Worm (Caenorhabditis elegans) whole organism, L4/young adult: ENCODE data around the gene srg-20.
"Not testable (repeated sequence)": the region's sequence is repeated elsewhere in the genome, so short reads cannot be mapped to it uniquely, and the experiment has no call there.

Source experiments
- W03F9.2 ChIP-seq: fragments of 150-350 bp; optimal IDR thresholded peaks from 2 replicates; lab custom pipeline; 2014; ENCODE audit warnings: missing biosample characterization, missing genetic modification characterization
- dao-5 ChIP-seq: sonication (generic microtip); optimal IDR thresholded peaks from 2 replicates; lab custom pipeline; 2016; ENCODE audit warnings: missing genotype, missing genetic modification characterization, moderate library complexity, missing compliant biosample characterization
- him-1 ChIP-seq: sonication (generic microtip); optimal IDR thresholded peaks from 2 replicates; lab custom pipeline; 2016; ENCODE audit warnings: missing genotype, missing genetic modification reagents, missing genetic modification characterization, missing compliant biosample characterization

Gene srg-20

ce11 chrII:1636392-1636791 lies at the start of gene srg-20:
srg-20 (plus strand) TSS chrII:1636692.
- TF ChIP-seq him-1 (tag; lab: Kevin White, UChicago); dao-5 (tag; lab: Kevin White, UChicago); W03F9.2: not testable (repeated sequence)

ce11 chrII:1589845-1590244 lies 46.6 kb upstream of the srg-20 start, which contains the start of gene T07H3.7:
T07H3.7 (minus strand) TSS chrII:1589945.
- TF ChIP-seq dao-5 (tag; lab: Kevin White, UChicago) (no peak), W03F9.2 (no peak), him-1 (tag; lab: Kevin White, UChicago) (no peak)

- TF ChIP-seq W03F9.2: no peak
- TF ChIP-seq dao-5 (tag; lab: Kevin White, UChicago): no peak
- no peak for TF ChIP-seq him-1 (tag; lab: Kevin White, UChicago)
Measured at ce11 chrII:1595137-1595536, 41.4 kb upstream of the srg-20 start, which contains the start of gene clec-20. clec-20 (minus strand) TSS chrII:1595237.

- TF ChIP-seq dao-5 (tag; lab: Kevin White, UChicago) (no peak), him-1 (tag; lab: Kevin White, UChicago) (no peak), W03F9.2 (no peak)
Measured at ce11 chrII:1597101-1598088, 39.1 kb upstream of the srg-20 start, which contains the start of gene bath-46. bath-46 (plus strand) TSS chrII:1597906.

- no peak for TF ChIP-seq W03F9.2
- no peak for TF ChIP-seq dao-5 (tag; lab: Kevin White, UChicago)
- TF ChIP-seq him-1 (tag; lab: Kevin White, UChicago): no peak
Measured at ce11 chrII:1600661-1601060, 35.8 kb upstream of the srg-20 start, which contains the start of gene bath-26. bath-26 (minus strand) TSS chrII:1600761.

- TF ChIP-seq W03F9.2 (no peak), dao-5 (tag; lab: Kevin White, UChicago) (no peak), him-1 (tag; lab: Kevin White, UChicago) (no peak)
Measured at ce11 chrII:1601507-1601906, 35.0 kb upstream of the srg-20 start, which contains the start of gene bath-47. bath-47 (plus strand) TSS chrII:1601811.

ce11 chrII:1603049-1603448 lies 33.4 kb upstream of the srg-20 start:
- TF ChIP-seq W03F9.2 (no peak), dao-5 (tag; lab: Kevin White, UChicago) (no peak), him-1 (tag; lab: Kevin White, UChicago) (no peak)

- TF ChIP-seq W03F9.2 (no peak), dao-5 (tag; lab: Kevin White, UChicago) (no peak), him-1 (tag; lab: Kevin White, UChicago) (no peak)
Measured at ce11 chrII:1605010-1605409, 31.5 kb upstream of the srg-20 start.

ce11 chrII:1606079-1606478 lies 30.4 kb upstream of the srg-20 start, which contains the start of gene bath-33:
bath-33 (minus strand) TSS chrII:1606179.
- no peak for TF ChIP-seq W03F9.2
- TF ChIP-seq dao-5 (tag; lab: Kevin White, UChicago): no peak
- no peak for TF ChIP-seq him-1 (tag; lab: Kevin White, UChicago)

- TF ChIP-seq W03F9.2 (no peak), dao-5 (tag; lab: Kevin White, UChicago) (no peak), him-1 (tag; lab: Kevin White, UChicago) (no peak)
Measured at ce11 chrII:1607575-1607974, 28.9 kb upstream of the srg-20 start.

ce11 chrII:1608915-1609314 lies 27.6 kb upstream of the srg-20 start:
- TF ChIP-seq him-1 (tag; lab: Kevin White, UChicago) (no peak), dao-5 (tag; lab: Kevin White, UChicago) (no peak)

- no peak for TF ChIP-seq him-1 (tag; lab: Kevin White, UChicago)
- no peak for TF ChIP-seq dao-5 (tag; lab: Kevin White, UChicago)
- TF ChIP-seq W03F9.2: no peak
Measured at ce11 chrII:1610630-1611029, 25.9 kb upstream of the srg-20 start, which contains the start of gene fbxa-163. fbxa-163 (minus strand) TSS chrII:1610730.

- no peak for TF ChIP-seq dao-5 (tag; lab: Kevin White, UChicago)
- no peak for TF ChIP-seq W03F9.2
- TF ChIP-seq him-1 (tag; lab: Kevin White, UChicago): no peak
Measured at ce11 chrII:1613972-1614371, 22.5 kb upstream of the srg-20 start, which contains the start of gene fbxa-164. fbxa-164 (minus strand) TSS chrII:1614072.

ce11 chrII:1616382-1616781 lies 20.1 kb upstream of the srg-20 start, which contains the start of gene fbxa-165:
fbxa-165 (minus strand) TSS chrII:1616482.
- no peak for TF ChIP-seq him-1 (tag; lab: Kevin White, UChicago)
- no peak for TF ChIP-seq W03F9.2
- no peak for TF ChIP-seq dao-5 (tag; lab: Kevin White, UChicago)
